Worm (Caenorhabditis elegans) whole organism, L4 larva: Measurements from ENCODE around the gene C15B12.4.

Source experiments
- ama-1 ChIP-seq: fragments of 150-350 bp; optimal IDR thresholded peaks from 2 replicates; lab custom pipeline; 2014; ENCODE audit warnings: inconsistent platforms, mixed read lengths
- ceh-20 ChIP-seq: fragments of 200-800 bp; sonication (Bioruptor generic); IDR thresholded peaks from 2 replicates; pipeline ENCODE4 v1.3.6; 2022; ENCODE audit warnings: missing genetic modification reagents, missing genetic modification characterization, missing compliant biosample characterization
- dpl-1 ChIP-seq: fragments of 150-350 bp; optimal IDR thresholded peaks from 2 replicates; lab custom pipeline; 2014; ENCODE audit warnings: missing biosample characterization, missing genetic modification reagents, missing genetic modification characterization
- madf-9 ChIP-seq: fragments of 200-800 bp; sonication (Bioruptor generic); conservative IDR thresholded peaks from 2 replicates; pipeline ENCODE4 v1.3.6; 2022; ENCODE audit warnings: missing genetic modification reagents, missing genetic modification characterization, missing compliant biosample characterization
- pha-4 ChIP-seq, 2 experiments: fragments of 150-350 bp in 1 of 2; fragments of 200-800 bp in 1 of 2; sonication (Bioruptor generic) in 1 of 2; IDR thresholded peaks in 1 of 2; optimal IDR thresholded peaks in 1 of 2; 2 replicates each; pipeline versions ENCODE4 v1.3.6 to Lab custom; 2014 to 2022; ENCODE audit warnings: missing genetic modification characterization in 2 of 2, missing genetic modification reagents in 2 of 2, missing biosample characterization in 1 of 2, missing compliant biosample characterization in 1 of 2
- pqm-1 ChIP-seq: sonication (generic microtip); optimal IDR thresholded peaks from 2 replicates; lab custom pipeline; 2017; ENCODE audit warnings: missing biosample characterization, missing genetic modification characterization

DNA sequence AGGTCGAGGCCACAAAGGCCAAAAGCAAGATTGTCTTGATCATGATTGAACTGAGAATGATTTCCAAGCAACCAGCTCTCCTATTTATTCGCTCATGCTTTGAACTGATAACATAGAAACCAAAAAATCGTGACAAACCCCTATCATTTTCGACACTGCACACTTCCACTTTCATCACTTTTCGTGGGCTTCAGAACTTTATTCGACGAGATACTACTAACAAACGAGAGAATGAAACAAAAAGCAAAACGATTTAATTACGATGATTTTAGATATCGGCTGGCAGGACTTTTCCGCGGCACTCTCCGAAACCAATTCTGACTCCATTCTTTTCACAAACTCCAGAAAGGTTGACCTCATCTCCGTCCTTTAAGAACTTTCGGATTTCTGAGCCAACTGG is 27.0 kb downstream of the C15B12.4 start, which contains the start of gene asp-14:
- TF ChIP-seq ceh-20 (GFP tag; lab: Robert Waterston, UW) (no peak), dpl-1 (no peak), pqm-1 (tag; lab: Kevin White, UChicago) (no peak), ama-1 (lab: Kevin White, UChicago) (no peak), pha-4 (GFP tag; IDR thresholded peaks at IDR 0.05; lab: Robert Waterston, UW) (no peak), pha-4 (tag; optimal IDR thresholded peaks at IDR 0.05; lab: Kevin White, UChicago) (no peak), madf-9 (GFP tag; lab: Robert Waterston, UW) (no peak)
